ENCODE assay signal across 3 worm cellular contexts in the genomic region with DNA sequence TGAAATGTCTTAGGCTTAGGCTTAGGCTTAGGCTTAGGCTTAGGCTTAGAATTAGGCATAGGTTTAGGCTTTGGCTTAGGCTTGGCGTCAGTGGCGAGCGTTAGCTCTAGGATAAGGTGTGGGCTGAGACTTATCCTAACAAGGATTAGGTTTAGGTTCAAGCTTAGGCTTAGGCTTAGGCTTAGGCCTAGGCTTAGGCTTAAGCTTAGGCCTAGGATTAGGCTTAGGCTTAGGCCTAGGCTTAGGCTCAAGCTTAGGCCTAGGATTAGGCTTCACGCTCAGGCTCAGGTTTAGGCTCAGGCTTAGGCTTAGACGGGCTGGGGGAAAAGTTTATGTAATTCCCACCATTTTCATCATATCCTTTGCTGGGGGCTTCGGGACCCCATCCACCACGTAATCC.
TF ChIP-seq lines count a peak whose summit lies in the region.

No protein-coding gene starts in this region.

TF ChIP-seq in whole organism, early embryonic, 17 proteins besides CTCF, POLR2A, EP300 and RAD21:
- TF ChIP-seq ceh-36 (tag; optimal IDR thresholded peaks at IDR 0.05; lab: Kevin White, UChicago) (peak; percentile 88), ceh-13 (GFP tag; optimal IDR thresholded peaks at IDR 0.05; lab: Kevin White, UChicago) (no peak)

TF ChIP-seq in whole organism, late embryonic, 69 proteins besides CTCF, POLR2A, EP300 and RAD21:
- TF ChIP-seq pag-3 (tag; optimal IDR thresholded peaks at IDR 0.05; lab: Kevin White, UChicago; ENCODE audit: borderline replicate concordance) = peak; percentile 12
- no peak for TF ChIP-seq ref-2 (tag; optimal IDR thresholded peaks at IDR 0.05; lab: Kevin White, UChicago)
- TF ChIP-seq mec-3 (tag; optimal IDR thresholded peaks at IDR 0.05; lab: Kevin White, UChicago; ENCODE audit: borderline replicate concordance) = peak; percentile 20
- TF ChIP-seq dve-1 (tag; optimal IDR thresholded peaks at IDR 0.05; lab: Kevin White, UChicago) = peak; percentile 95
- TF ChIP-seq rnt-1 (tag; optimal IDR thresholded peaks at IDR 0.05; lab: Kevin White, UChicago) = no peak

TF ChIP-seq in whole organism, mixed stage, embryonic, 35 proteins besides CTCF, POLR2A, EP300 and RAD21:
- no peak for TF ChIP-seq nhr-12 (tag; optimal IDR thresholded peaks at IDR 0.05; lab: Kevin White, UChicago)
- TF ChIP-seq unc-120 (tag; optimal IDR thresholded peaks at IDR 0.05; lab: Kevin White, UChicago; ENCODE audit: poor library complexity, severe bottlenecking) = no peak
- TF ChIP-seq ham-2 (GFP tag; optimal IDR thresholded peaks at IDR 0.05; lab: Kevin White, UChicago) = peak; percentile 10
- no peak for TF ChIP-seq nhr-2 (tag; optimal IDR thresholded peaks at IDR 0.05; lab: Kevin White, UChicago)
- TF ChIP-seq ceh-43 (GFP tag; optimal IDR thresholded peaks at IDR 0.05; lab: Kevin White, UChicago) = no peak
